Fruit fly (Drosophila melanogaster): ENCODE data around the gene CG18787.

The CG18787 gene

DNA sequence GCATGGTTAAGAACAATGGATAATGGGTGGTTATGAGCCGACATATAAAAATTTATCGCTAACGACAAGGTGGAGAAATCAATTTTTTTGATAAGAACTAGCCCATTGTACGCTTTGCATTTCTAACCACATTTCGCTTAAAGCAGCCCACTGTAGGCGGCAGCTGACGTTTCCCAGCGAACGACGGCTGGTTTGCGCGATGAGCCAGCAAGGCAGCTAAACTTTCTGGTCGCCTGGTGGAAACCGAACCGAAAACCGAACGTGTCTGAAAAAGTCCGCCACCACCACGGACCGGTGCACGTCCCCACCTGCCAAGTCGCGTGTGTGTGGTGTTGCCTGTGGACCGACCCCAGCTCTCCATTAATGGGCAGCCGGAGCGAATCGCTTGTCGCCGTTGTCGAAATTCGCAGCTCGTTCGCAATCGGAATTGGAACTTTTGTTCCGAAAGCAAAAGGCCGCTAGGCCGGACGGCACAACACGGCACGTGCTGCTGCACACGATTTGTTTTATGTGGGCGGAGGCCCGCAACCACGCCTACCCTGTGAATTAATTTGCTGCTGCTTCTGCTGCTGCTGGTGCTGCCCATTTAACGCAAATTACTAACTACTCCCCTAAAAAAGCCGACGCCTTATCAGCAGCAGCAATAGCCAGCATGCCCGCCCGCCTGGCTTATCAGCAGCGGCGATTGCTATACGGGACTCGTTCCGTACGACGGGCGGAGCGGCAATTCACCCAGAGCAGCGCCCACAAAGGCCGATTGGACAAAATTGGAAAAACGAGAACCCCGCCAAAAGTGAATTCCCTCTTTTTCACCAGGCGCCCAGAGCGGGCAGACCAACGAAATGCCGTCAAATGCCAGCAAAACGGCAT, 4.0 kb upstream of the CG18787 start (continued):
- TF ChIP-seq cwo (GFP tag; optimal IDR thresholded peaks at IDR 0.05) = peak; percentile 100
- TF ChIP-seq CG4328 (GFP tag; optimal IDR thresholded peaks at IDR 0.05) = peak; percentile 22
- peak in 1 of 2 experiments; percentile 78 for TF ChIP-seq Eip74EF (GFP tag; optimal IDR thresholded peaks at IDR 0.05)
- TF ChIP-seq E2f2 (GFP tag; IDR thresholded peaks at IDR 0.05) = no peak
- peak; percentile 91 for TF ChIP-seq CG5180 (GFP tag; optimal IDR thresholded peaks at IDR 0.05)
- peak; percentile 99 for TF ChIP-seq kni (GFP tag; optimal IDR thresholded peaks at IDR 0.05)
- peak; percentile 56 for TF ChIP-seq her (GFP tag; optimal IDR thresholded peaks at IDR 0.05)
- TF ChIP-seq CG6854 (GFP tag; optimal IDR thresholded peaks at IDR 0.05) = peak; percentile 11
- peak; percentile 6 for TF ChIP-seq B-H2 (GFP tag; optimal IDR thresholded peaks at IDR 0.05)
- peak; percentile 60 for TF ChIP-seq CG17568 (GFP tag; optimal IDR thresholded peaks at IDR 0.05)
- TF ChIP-seq gsb-n (tag; optimal IDR thresholded peaks at IDR 0.05) = peak; percentile 89
- peak; percentile 89 for TF ChIP-seq grn (GFP tag; optimal IDR thresholded peaks at IDR 0.05)
- peak; percentile 39 for TF ChIP-seq CG1603 (tag; optimal IDR thresholded peaks at IDR 0.05)
- TF ChIP-seq CG8359 (GFP tag; optimal IDR thresholded peaks at IDR 0.05; ENCODE audit: borderline replicate concordance) = peak; percentile 35
- no peak for TF ChIP-seq Ada2b (GFP tag; IDR thresholded peaks at IDR 0.05)
- TF ChIP-seq mam (GFP tag; optimal IDR thresholded peaks at IDR 0.05) = no peak
- TF ChIP-seq hth (optimal IDR thresholded peaks at IDR 0.05) = no peak
- TF ChIP-seq CG13894 (tag; optimal IDR thresholded peaks at IDR 0.05) = peak; percentile 60
- peak; percentile 25 for TF ChIP-seq bab2 (GFP tag; optimal IDR thresholded peaks at IDR 0.05)
- peak; percentile 58 for TF ChIP-seq CG18599 (GFP tag; optimal IDR thresholded peaks at IDR 0.05)
- peak; percentile 97 for TF ChIP-seq CG10431 (GFP tag; optimal IDR thresholded peaks at IDR 0.05)
- peak; percentile 44 for TF ChIP-seq MTF-1 (GFP tag; optimal IDR thresholded peaks at IDR 0.05; ENCODE audit: borderline replicate concordance)
- TF ChIP-seq chn (GFP tag; optimal IDR thresholded peaks at IDR 0.05) = peak; percentile 74
- peak; percentile 98 for TF ChIP-seq CG12769 (tag; optimal IDR thresholded peaks at IDR 0.05)
- no peak for TF ChIP-seq klu (GFP tag; IDR thresholded peaks at IDR 0.05)
- no peak for TF ChIP-seq sna (GFP tag; IDR thresholded peaks at IDR 0.05; ENCODE audit: partially characterized antibody)
- peak; percentile 50 for TF ChIP-seq CG7839 (tag; optimal IDR thresholded peaks at IDR 0.05)
- peak; percentile 14 for TF ChIP-seq Ssrp (tag; optimal IDR thresholded peaks at IDR 0.05)
- no peak for TF ChIP-seq z (GFP tag; IDR thresholded peaks at IDR 0.05)
- peak; percentile 0 for TF ChIP-seq wek (GFP tag; optimal IDR thresholded peaks at IDR 0.05)
- TF ChIP-seq Awh (GFP tag; IDR thresholded peaks at IDR 0.05) = no peak
- peak; percentile 8 for TF ChIP-seq CG8924 (tag; optimal IDR thresholded peaks at IDR 0.05)
- peak; percentile 41 for TF ChIP-seq CG18764 (GFP tag; optimal IDR thresholded peaks at IDR 0.05)
- no peak for TF ChIP-seq Trl (optimal IDR thresholded peaks at IDR 0.05)
- peak; percentile 42 for TF ChIP-seq Trl (GFP tag; optimal IDR thresholded peaks at IDR 0.05)
- TF ChIP-seq dmrt99B (tag; optimal IDR thresholded peaks at IDR 0.05) = peak; percentile 44
- TF ChIP-seq tgo (GFP tag; IDR thresholded peaks at IDR 0.05) = no peak
- TF ChIP-seq tll (GFP tag; optimal IDR thresholded peaks at IDR 0.05) = peak in 1 of 2 experiments; percentile 54
- TF ChIP-seq Oli (tag; optimal IDR thresholded peaks at IDR 0.05) = peak; percentile 38
- TF ChIP-seq Hey (tag; optimal IDR thresholded peaks at IDR 0.05) = peak; percentile 99
- peak; percentile 8 for TF ChIP-seq schlank (tag; optimal IDR thresholded peaks at IDR 0.05)
- TF ChIP-seq bbx (GFP tag; IDR thresholded peaks at IDR 0.05; ENCODE audit: partially characterized antibody) = no peak
- peak; percentile 15 for TF ChIP-seq CG6765 (GFP tag; optimal IDR thresholded peaks at IDR 0.05)

All from whole organism, embryonic.